Fruit fly (Drosophila melanogaster) whole organism, embryonic: Measurements from ENCODE around the gene Lipt2.

Experiments used
- B-H2 ChIP-seq: fragments of 200-800 bp; sonication (Bioruptor generic); optimal IDR thresholded peaks from 2 replicates; lab custom pipeline; 2018; ENCODE audit warnings: missing biosample characterization, mild to moderate bottlenecking, missing genetic modification characterization
- CG1024 ChIP-seq: fragments of 200-800 bp; sonication (Bioruptor generic); IDR thresholded peaks from 2 replicates; pipeline ENCODE4 v1.3.6; 2022; ENCODE audit warnings: missing biosample characterization, missing genetic modification characterization
- CG10274 ChIP-seq: fragments of 200-800 bp; sonication (Bioruptor generic); optimal IDR thresholded peaks from 3 replicates; lab custom pipeline; 2017; ENCODE audit warnings: missing biosample characterization, mild to moderate bottlenecking, missing genetic modification characterization
- CG10543 ChIP-seq: fragments of 200-800 bp; sonication (Bioruptor generic); optimal IDR thresholded peaks from 3 replicates; lab custom pipeline; 2017; ENCODE audit warnings: missing biosample characterization, mild to moderate bottlenecking, missing genetic modification characterization, moderate library complexity
- CG11085 ChIP-seq: fragments of 200-800 bp; sonication (Bioruptor generic); IDR thresholded peaks from 2 replicates; pipeline ENCODE4 v1.3.6; 2022; ENCODE audit warnings: missing biosample characterization, missing genetic modification characterization
- CG12071 ChIP-seq: fragments of 200-800 bp; sonication (Bioruptor generic); optimal IDR thresholded peaks from 3 replicates; lab custom pipeline; 2018; ENCODE audit warnings: missing biosample characterization, mild to moderate bottlenecking, missing genetic modification characterization
- CG14050 ChIP-seq: fragments of 200-800 bp; sonication (Bioruptor generic); IDR thresholded peaks from 3 replicates; pipeline ENCODE4 v1.3.6; 2022; ENCODE audit warnings: missing biosample characterization, missing genetic modification characterization
- CG15479 ChIP-seq: fragments of 200-800 bp; sonication (Bioruptor generic); optimal IDR thresholded peaks from 3 replicates; lab custom pipeline; 2019; ENCODE audit warnings: missing biosample characterization, mild to moderate bottlenecking, missing genetic modification characterization, moderate library complexity
- CG15696 ChIP-seq: fragments of 200-800 bp; sonication (Bioruptor generic); optimal IDR thresholded peaks from 2 replicates; lab custom pipeline; 2019; ENCODE audit warnings: missing biosample characterization, mild to moderate bottlenecking, missing genetic modification characterization, moderate library complexity
- CG17802 ChIP-seq: fragments of 200-800 bp; sonication (Bioruptor generic); optimal IDR thresholded peaks from 2 replicates; lab custom pipeline; 2018; ENCODE audit warnings: missing biosample characterization, mild to moderate bottlenecking, missing genetic modification characterization, moderate library complexity
- CG17912 ChIP-seq: fragments of 200-800 bp; sonication (Bioruptor generic); optimal IDR thresholded peaks from 2 replicates; lab custom pipeline; 2018; ENCODE audit warnings: missing biosample characterization, mild to moderate bottlenecking, missing genetic modification characterization
- CG18476 ChIP-seq: fragments of 200-800 bp; sonication (Bioruptor generic); optimal IDR thresholded peaks from 2 replicates; lab custom pipeline; 2016; ENCODE audit warnings: missing biosample characterization, mild to moderate bottlenecking, missing genetic modification characterization
- CG2129 ChIP-seq: fragments of 200-800 bp; sonication (Bioruptor generic); IDR thresholded peaks from 2 replicates; pipeline ENCODE4 v1.3.6; 2022; ENCODE audit warnings: missing biosample characterization, missing genetic modification characterization; ENCODE audit not compliant: partially characterized antibody
- CG30403 ChIP-seq: fragments of 200-800 bp; sonication (Bioruptor generic); optimal IDR thresholded peaks from 3 replicates; lab custom pipeline; 2016; ENCODE audit warnings: missing biosample characterization, missing genetic modification characterization
- CG30431 ChIP-seq: fragments of 200-800 bp; sonication (Bioruptor generic); optimal IDR thresholded peaks from 2 replicates; lab custom pipeline; 2017; ENCODE audit warnings: missing biosample characterization, missing genetic modification characterization
- CG31365 ChIP-seq: fragments of 200-800 bp; sonication (Bioruptor generic); optimal IDR thresholded peaks from 2 replicates; lab custom pipeline; 2018; ENCODE audit warnings: missing biosample characterization, mild to moderate bottlenecking, missing genetic modification characterization
- CG33557 ChIP-seq: fragments of 200-800 bp; sonication (Bioruptor generic); optimal IDR thresholded peaks from 2 replicates; lab custom pipeline; 2019; ENCODE audit warnings: missing biosample characterization, mild to moderate bottlenecking, missing genetic modification characterization, moderate library complexity
- CG34224 ChIP-seq: fragments of 200-800 bp; sonication (Bioruptor generic); IDR thresholded peaks from 3 replicates; pipeline ENCODE4 v1.3.6; 2022; ENCODE audit warnings: missing biosample characterization, missing genetic modification characterization; ENCODE audit not compliant: partially characterized antibody
- CG5245 ChIP-seq: fragments of 200-800 bp; sonication (Bioruptor generic); optimal IDR thresholded peaks from 3 replicates; lab custom pipeline; 2016; ENCODE audit warnings: missing biosample characterization, missing genetic modification characterization
- CG9215 ChIP-seq: fragments of 200-800 bp; sonication (Bioruptor generic); IDR thresholded peaks from 2 replicates; pipeline ENCODE4 v1.3.6; 2022; ENCODE audit warnings: missing biosample characterization, missing genetic modification characterization
- CG9876 ChIP-seq: fragments of 200-800 bp; sonication (Bioruptor generic); optimal IDR thresholded peaks from 2 replicates; lab custom pipeline; 2016; ENCODE audit warnings: missing biosample characterization, missing genetic modification characterization
- CTCF ChIP-seq: fragments of 200-800 bp; sonication (Bioruptor generic); optimal IDR thresholded peaks from 2 replicates; lab custom pipeline; 2017; ENCODE audit warnings: missing biosample characterization, mild to moderate bottlenecking, missing genetic modification characterization, moderate library complexity
- Dref ChIP-seq: fragments of 200-800 bp; sonication (Bioruptor generic); IDR thresholded peaks from 2 replicates; pipeline ENCODE4 v1.3.6; 2022; ENCODE audit warnings: missing biosample characterization, missing genetic modification characterization
- ERR ChIP-seq: fragments of 200-800 bp; sonication (Bioruptor generic); optimal IDR thresholded peaks from 2 replicates; lab custom pipeline; 2016; ENCODE audit warnings: missing biosample characterization, missing genetic modification characterization
- Elba2 ChIP-seq: fragments of 200-800 bp; sonication (Bioruptor generic); optimal IDR thresholded peaks from 3 replicates; lab custom pipeline; 2016; ENCODE audit warnings: missing biosample characterization, missing genetic modification characterization
- Fer1 ChIP-seq: fragments of 200-800 bp; sonication (Bioruptor generic); optimal IDR thresholded peaks from 2 replicates; lab custom pipeline; 2017; ENCODE audit warnings: missing biosample characterization, mild to moderate bottlenecking, missing genetic modification characterization
- Hr51 ChIP-seq, 2 experiments: fragments of 200-800 bp; sonication (Bioruptor generic); optimal IDR thresholded peaks; 2 replicates in 1 of 2; 3 replicates in 1 of 2; lab custom pipeline; 2016 to 2018; ENCODE audit warnings: missing biosample characterization in 2 of 2, missing genetic modification characterization in 2 of 2, mild to moderate bottlenecking in 1 of 2, moderate library complexity in 1 of 2
- Hsf ChIP-seq: fragments of 200-800 bp; sonication (Bioruptor generic); optimal IDR thresholded peaks from 3 replicates; lab custom pipeline; 2016; ENCODE audit warnings: missing biosample characterization, missing genetic modification characterization
- Lpt ChIP-seq: fragments of >200 bp; optimal IDR thresholded peaks from 2 replicates; lab custom pipeline; 2018; ENCODE audit warnings: missing biosample characterization, missing genetic modification characterization
- NfI ChIP-seq: fragments of 200-800 bp; sonication (Bioruptor generic); optimal IDR thresholded peaks from 3 replicates; lab custom pipeline; 2018; ENCODE audit warnings: missing biosample characterization, mild to moderate bottlenecking, missing genetic modification characterization, moderate library complexity
- Tbp ChIP-seq: fragments of >200 bp; optimal IDR thresholded peaks from 2 replicates; lab custom pipeline; 2018; ENCODE audit warnings: missing biosample characterization, missing genetic modification characterization
- bcd ChIP-seq: fragments of 200-800 bp; sonication (Bioruptor generic); optimal IDR thresholded peaks from 2 replicates; lab custom pipeline; 2017; ENCODE audit warnings: missing biosample characterization, mild to moderate bottlenecking, missing genetic modification characterization
- cad ChIP-seq: fragments of >200 bp; optimal IDR thresholded peaks from 2 replicates; lab custom pipeline; 2017; ENCODE audit warnings: missing biosample characterization, missing genetic modification characterization
- da ChIP-seq: fragments of 200-800 bp; sonication (Bioruptor generic); optimal IDR thresholded peaks from 2 replicates; lab custom pipeline; 2016; ENCODE audit warnings: missing biosample characterization, missing genetic modification characterization
- fu2 ChIP-seq: fragments of 200-800 bp; sonication (Bioruptor generic); optimal IDR thresholded peaks from 2 replicates; lab custom pipeline; 2016; ENCODE audit warnings: missing biosample characterization, missing genetic modification characterization
- gce ChIP-seq: fragments of 200-800 bp; sonication (Bioruptor generic); IDR thresholded peaks from 3 replicates; pipeline ENCODE4 v1.3.6; 2022; ENCODE audit warnings: missing biosample characterization, missing genetic modification characterization
- jumu ChIP-seq: fragments of 200-800 bp; sonication (Bioruptor generic); optimal IDR thresholded peaks from 3 replicates; lab custom pipeline; 2016; ENCODE audit warnings: missing biosample characterization, missing genetic modification characterization
- lilli ChIP-seq: fragments of 200-800 bp; sonication (Bioruptor generic); optimal IDR thresholded peaks from 3 replicates; lab custom pipeline; 2016; ENCODE audit warnings: missing biosample characterization, missing genetic modification characterization
- maf-S ChIP-seq: fragments of 200-800 bp; sonication (Bioruptor generic); optimal IDR thresholded peaks from 2 replicates; lab custom pipeline; 2016; ENCODE audit warnings: missing biosample characterization, missing genetic modification characterization
- mld ChIP-seq: fragments of 200-800 bp; sonication (Bioruptor generic); IDR thresholded peaks from 3 replicates; pipeline ENCODE4 v1.3.6; 2022; ENCODE audit warnings: missing biosample characterization, missing genetic modification characterization; ENCODE audit not compliant: partially characterized antibody
- org-1 ChIP-seq: fragments of 200-800 bp; sonication (Bioruptor generic); optimal IDR thresholded peaks from 2 replicates; lab custom pipeline; 2017; ENCODE audit warnings: missing biosample characterization, missing genetic modification characterization
- pzg ChIP-seq: fragments of 200-800 bp; sonication (Bioruptor generic); optimal IDR thresholded peaks from 3 replicates; lab custom pipeline; 2018; ENCODE audit warnings: missing biosample characterization, mild to moderate bottlenecking, missing genetic modification characterization, moderate library complexity
- slp2 ChIP-seq: fragments of 200-800 bp; sonication (Bioruptor generic); optimal IDR thresholded peaks from 2 replicates; lab custom pipeline; 2016; ENCODE audit warnings: missing biosample characterization, missing genetic modification characterization
- stwl ChIP-seq: fragments of 200-800 bp; sonication (Bioruptor generic); optimal IDR thresholded peaks from 3 replicates; lab custom pipeline; 2018; ENCODE audit warnings: missing biosample characterization, mild to moderate bottlenecking, missing genetic modification characterization, moderate library complexity
- tap ChIP-seq: fragments of 200-800 bp; optimal IDR thresholded peaks from 3 replicates; lab custom pipeline; 2019; ENCODE audit warnings: missing biosample characterization, mild to moderate bottlenecking, missing genetic modification characterization, moderate library complexity
- tin ChIP-seq: fragments of 200-800 bp; sonication (Bioruptor generic); optimal IDR thresholded peaks from 3 replicates; lab custom pipeline; 2016; ENCODE audit warnings: missing biosample characterization, missing genetic modification characterization
- wek ChIP-seq: fragments of 200-800 bp; sonication (Bioruptor generic); optimal IDR thresholded peaks from 3 replicates; lab custom pipeline; 2018; ENCODE audit warnings: missing biosample characterization, mild to moderate bottlenecking, missing genetic modification characterization, moderate library complexity

Gene Lipt2

dm6 chr3R:4437113-4437512 lies at the start of gene Lipt2, which contains the start of gene CG14650 (continued):
- TF ChIP-seq CG9876: peak; percentile 61
- TF ChIP-seq Dref (GFP tag; lab: Robert Waterston, UW): peak; percentile 67
- no peak for TF ChIP-seq mld (GFP tag; lab: Robert Waterston, UW)
- peak; percentile 48 for TF ChIP-seq Fer1 (GFP tag; lab: Kevin White, UChicago)
- TF ChIP-seq CG1024: no peak
- TF ChIP-seq CG33557 (GFP tag; lab: Kevin White, UChicago): peak; percentile 41
- TF ChIP-seq Tbp (GFP tag; lab: Kevin White, UChicago): no peak
- TF ChIP-seq CG18476: peak; percentile 19
- no peak for TF ChIP-seq CG17802 (tag; lab: Kevin White, UChicago)
- TF ChIP-seq slp2 (GFP tag; lab: Kevin White, UChicago): peak; percentile 59
- peak; percentile 52 for TF ChIP-seq NfI (GFP tag; lab: Kevin White, UChicago)
- peak; percentile 74 for TF ChIP-seq CG30403 (GFP tag; lab: Kevin White, UChicago)
- no peak for TF ChIP-seq org-1 (GFP tag; lab: Kevin White, UChicago)
- peak; percentile 68 for TF ChIP-seq jumu
- peak; percentile 65 for TF ChIP-seq stwl (tag; lab: Kevin White, UChicago)
- no peak for TF ChIP-seq CG11085 (GFP tag; lab: Robert Waterston, UW)
- TF ChIP-seq Hsf (GFP tag; lab: Kevin White, UChicago): peak; percentile 76
- TF ChIP-seq CG9215: peak; percentile 30; the same call in 1 of the 2 replicates
- TF ChIP-seq CG10274 (GFP tag; lab: Kevin White, UChicago): no peak
- TF ChIP-seq CG15696 (tag; lab: Kevin White, UChicago): peak; percentile 52
- TF ChIP-seq pzg: peak; percentile 81
- peak; percentile 12 for TF ChIP-seq maf-S (GFP tag; lab: Kevin White, UChicago)
- TF ChIP-seq wek (GFP tag; lab: Kevin White, UChicago): no peak
- TF ChIP-seq tap (tag; lab: Kevin White, UChicago): no peak
- TF ChIP-seq CG2129: peak; percentile 26; the same call in 1 of the 2 replicates
- TF ChIP-seq CG5245 (GFP tag; lab: Kevin White, UChicago): no peak
- peak; percentile 85 for TF ChIP-seq lilli
- TF ChIP-seq CG12071 (GFP tag; lab: Kevin White, UChicago): no peak
- peak; percentile 72 for TF ChIP-seq fu2 (GFP tag; lab: Kevin White, UChicago)
- peak; percentile 1 for TF ChIP-seq CG17912 (GFP tag; lab: Kevin White, UChicago)
- TF ChIP-seq bcd (GFP tag; lab: Kevin White, UChicago): peak; percentile 33
- TF ChIP-seq CG30431 (GFP tag; lab: Kevin White, UChicago): no peak
- peak; percentile 49; the same call in 2 of the 3 replicates for TF ChIP-seq CG34224 (GFP tag; lab: Robert Waterston, UW)
- no peak for TF ChIP-seq CG14050 (GFP tag; lab: Robert Waterston, UW)
- no peak for TF ChIP-seq gce (GFP tag; lab: Robert Waterston, UW)
- TF ChIP-seq CG31365: no peak
- peak; percentile 49 for TF ChIP-seq tin (GFP tag; lab: Kevin White, UChicago)
- TF ChIP-seq cad (GFP tag; lab: Kevin White, UChicago): no peak
- TF ChIP-seq ERR: peak; percentile 40
- TF ChIP-seq Lpt: no peak
- peak; percentile 29 to 50 for TF ChIP-seq Hr51 (GFP tag; optimal IDR thresholded peaks at IDR 0.05; lab: Kevin White, UChicago)
- TF ChIP-seq CG15479 (GFP tag; lab: Kevin White, UChicago): no peak
- TF ChIP-seq B-H2: peak; percentile 68
- TF ChIP-seq CTCF: peak; percentile 23
- TF ChIP-seq da (GFP tag; lab: Kevin White, UChicago): no peak
- TF ChIP-seq CG10543 (GFP tag; lab: Kevin White, UChicago): peak; percentile 52
- peak; percentile 86 for TF ChIP-seq Elba2 (GFP tag; lab: Kevin White, UChicago)
